Fruit fly (Drosophila melanogaster) whole organism, embryonic: ENCODE measurements around the gene LpR2.

ENCODE experiments used
- Atf3 ChIP-seq: fragments of 200-800 bp; sonication (Bioruptor generic); optimal IDR thresholded peaks from 3 replicates; lab custom pipeline; 2016; ENCODE audit warnings: missing biosample characterization, missing genetic modification characterization
- B-H1 ChIP-seq: fragments of 200-800 bp; sonication (Bioruptor generic); IDR thresholded peaks from 3 replicates; pipeline ENCODE4 v1.3.6; 2022; ENCODE audit warnings: missing biosample characterization, missing genetic modification characterization
- Bteb2 ChIP-seq: fragments of 200-800 bp; sonication (Bioruptor generic); optimal IDR thresholded peaks from 2 replicates; lab custom pipeline; 2016; ENCODE audit warnings: missing biosample characterization, missing genetic modification characterization
- CG11504 ChIP-seq: fragments of 200-800 bp; sonication (Bioruptor generic); optimal IDR thresholded peaks from 3 replicates; lab custom pipeline; 2019; ENCODE audit warnings: missing biosample characterization, mild to moderate bottlenecking, missing genetic modification characterization, moderate library complexity
- CG12104 ChIP-seq: fragments of 200-800 bp; sonication (Bioruptor generic); optimal IDR thresholded peaks from 3 replicates; lab custom pipeline; 2016; ENCODE audit warnings: missing biosample characterization, missing genetic modification characterization
- CG12659 ChIP-seq: fragments of 200-800 bp; sonication (Bioruptor generic); optimal IDR thresholded peaks from 3 replicates; lab custom pipeline; 2017; ENCODE audit warnings: mild to moderate bottlenecking, missing biosample characterization, missing genetic modification reagents, missing genetic modification characterization
- CG14710 ChIP-seq: fragments of 200-800 bp; sonication (Bioruptor generic); optimal IDR thresholded peaks from 3 replicates; lab custom pipeline; 2019; ENCODE audit warnings: missing biosample characterization, mild to moderate bottlenecking, missing genetic modification characterization, moderate library complexity
- CG15011 ChIP-seq: fragments of 200-800 bp; sonication (Bioruptor generic); optimal IDR thresholded peaks from 3 replicates; lab custom pipeline; 2018; ENCODE audit warnings: missing biosample characterization, mild to moderate bottlenecking, missing genetic modification characterization
- CG15269 ChIP-seq: fragments of 200-800 bp; sonication (Bioruptor generic); optimal IDR thresholded peaks from 2 replicates; lab custom pipeline; 2018; ENCODE audit warnings: missing biosample characterization, mild to moderate bottlenecking, missing genetic modification characterization, moderate library complexity
- CG15514 ChIP-seq: fragments of 200-800 bp; sonication (Bioruptor generic); optimal IDR thresholded peaks from 3 replicates; lab custom pipeline; 2017; ENCODE audit warnings: missing biosample characterization, missing genetic modification characterization, mild to moderate bottlenecking, moderate library complexity, missing genetic modification reagents
- CG1603 ChIP-seq: fragments of 200-800 bp; sonication (Bioruptor generic); optimal IDR thresholded peaks from 2 replicates; lab custom pipeline; 2019; ENCODE audit warnings: missing biosample characterization, mild to moderate bottlenecking, missing genetic modification characterization, moderate library complexity
- CG17912 ChIP-seq: fragments of 200-800 bp; sonication (Bioruptor generic); optimal IDR thresholded peaks from 2 replicates; lab custom pipeline; 2018; ENCODE audit warnings: missing biosample characterization, mild to moderate bottlenecking, missing genetic modification characterization
- CG2116 ChIP-seq: fragments of 200-800 bp; sonication (Bioruptor generic); optimal IDR thresholded peaks from 3 replicates; lab custom pipeline; 2018; ENCODE audit warnings: missing biosample characterization, mild to moderate bottlenecking, missing genetic modification characterization
- CG2712 ChIP-seq: fragments of 200-800 bp; optimal IDR thresholded peaks from 3 replicates; lab custom pipeline; 2019; ENCODE audit warnings: missing biosample characterization, mild to moderate bottlenecking, missing genetic modification characterization, moderate library complexity
- CG2875 ChIP-seq: fragments of 200-800 bp; sonication (Bioruptor generic); optimal IDR thresholded peaks from 2 replicates; lab custom pipeline; 2017; ENCODE audit warnings: missing biosample characterization, mild to moderate bottlenecking, missing genetic modification characterization, missing genetic modification reagents
- CG32767 ChIP-seq: fragments of 200-800 bp; sonication (Bioruptor generic); IDR thresholded peaks from 2 replicates; pipeline ENCODE4 v1.3.6; 2022; ENCODE audit warnings: missing biosample characterization, missing genetic modification characterization
- CG6791 ChIP-seq: fragments of 200-800 bp; sonication (Bioruptor generic); IDR thresholded peaks from 3 replicates; pipeline ENCODE4 v1.3.6; 2022; ENCODE audit warnings: missing biosample characterization, missing genetic modification characterization; ENCODE audit not compliant: partially characterized antibody
- CHES-1-like ChIP-seq: fragments of 200-800 bp; sonication (Bioruptor generic); optimal IDR thresholded peaks from 2 replicates; lab custom pipeline; 2016; ENCODE audit warnings: missing biosample characterization, missing genetic modification characterization
- Camta ChIP-seq: fragments of 200-800 bp; sonication (Bioruptor generic); optimal IDR thresholded peaks from 2 replicates; lab custom pipeline; 2016; ENCODE audit warnings: missing biosample characterization, missing genetic modification characterization
- Dip2 ChIP-seq: fragments of 200-800 bp; sonication (Bioruptor generic); IDR thresholded peaks from 2 replicates; pipeline ENCODE4 v1.3.6; 2022; ENCODE audit warnings: missing biosample characterization, missing genetic modification characterization
- E2f2 ChIP-seq: fragments of 200-800 bp; sonication (Bioruptor generic); IDR thresholded peaks from 2 replicates; pipeline ENCODE4 v1.3.6; 2022; ENCODE audit warnings: missing biosample characterization, missing genetic modification characterization
- Ets97D ChIP-seq: fragments of 200-800 bp; sonication (Bioruptor generic); optimal IDR thresholded peaks from 3 replicates; lab custom pipeline; 2016; ENCODE audit warnings: missing biosample characterization, missing genetic modification characterization
- HLH4C ChIP-seq: fragments of 200-800 bp; sonication (Bioruptor generic); IDR thresholded peaks from 3 replicates; pipeline ENCODE4 v1.3.6; 2022; ENCODE audit warnings: missing biosample characterization, missing genetic modification characterization; ENCODE audit not compliant: partially characterized antibody
- Hmx ChIP-seq: fragments of 200-800 bp; sonication (Bioruptor generic); optimal IDR thresholded peaks from 2 replicates; lab custom pipeline; 2016; ENCODE audit warnings: missing biosample characterization, missing genetic modification characterization
- Lpt ChIP-seq: fragments of >200 bp; optimal IDR thresholded peaks from 2 replicates; lab custom pipeline; 2018; ENCODE audit warnings: missing biosample characterization, missing genetic modification characterization
- MESR4 ChIP-seq: fragments of 200-800 bp; sonication (Bioruptor generic); optimal IDR thresholded peaks from 2 replicates; lab custom pipeline; 2018; ENCODE audit warnings: missing biosample characterization, mild to moderate bottlenecking, missing genetic modification characterization, moderate library complexity
- NK7.1 ChIP-seq: fragments of 200-800 bp; sonication (Bioruptor generic); optimal IDR thresholded peaks from 3 replicates; lab custom pipeline; 2016; ENCODE audit warnings: missing biosample characterization, missing genetic modification characterization
- PHDP ChIP-seq: fragments of 200-800 bp; sonication (Bioruptor generic); optimal IDR thresholded peaks from 3 replicates; lab custom pipeline; 2018; ENCODE audit warnings: missing biosample characterization, mild to moderate bottlenecking, missing genetic modification characterization, moderate library complexity
- Pdp1 ChIP-seq, 2 experiments: fragments of 200-800 bp; sonication (Bioruptor generic); optimal IDR thresholded peaks; 3 replicates each; lab custom pipeline; 2016; ENCODE audit warnings: missing biosample characterization in 2 of 2, missing genetic modification characterization in 2 of 2, mild to moderate bottlenecking in 1 of 2, moderate library complexity in 1 of 2
- Six4 ChIP-seq: fragments of 200-800 bp; sonication (Bioruptor generic); optimal IDR thresholded peaks from 2 replicates; lab custom pipeline; 2016; ENCODE audit warnings: missing biosample characterization, missing genetic modification characterization
- Sox102F ChIP-seq: fragments of 200-800 bp; sonication (Bioruptor generic); optimal IDR thresholded peaks from 2 replicates; lab custom pipeline; 2018; ENCODE audit warnings: missing biosample characterization, mild to moderate bottlenecking, missing genetic modification characterization, moderate library complexity
- dimm ChIP-seq: fragments of 200-800 bp; sonication (Bioruptor generic); IDR thresholded peaks from 2 replicates; pipeline ENCODE4 v1.3.6; 2022; ENCODE audit warnings: missing biosample characterization, missing genetic modification characterization
- ftz-f1 ChIP-seq: fragments of 200-800 bp; sonication (Bioruptor generic); optimal IDR thresholded peaks from 2 replicates; lab custom pipeline; 2016; ENCODE audit warnings: missing biosample characterization, missing genetic modification characterization
- grau ChIP-seq: fragments of 200-800 bp; optimal IDR thresholded peaks from 3 replicates; lab custom pipeline; 2019; ENCODE audit warnings: missing biosample characterization, mild to moderate bottlenecking, missing genetic modification characterization, moderate library complexity
- hb ChIP-seq: fragments of 200-800 bp; sonication (Bioruptor generic); IDR thresholded peaks from 3 replicates; pipeline ENCODE4 v1.3.6; 2022; ENCODE audit warnings: missing biosample characterization, missing genetic modification characterization; ENCODE audit not compliant: partially characterized antibody
- inv ChIP-seq: fragments of 200-800 bp; sonication (Bioruptor generic); IDR thresholded peaks from 2 replicates; pipeline ENCODE4 v1.3.6; 2022; ENCODE audit warnings: missing biosample characterization, missing genetic modification characterization; ENCODE audit not compliant: partially characterized antibody
- jigr1 ChIP-seq: fragments of 200-800 bp; sonication (Bioruptor generic); IDR thresholded peaks from 3 replicates; pipeline ENCODE4 v1.3.6; 2022; ENCODE audit warnings: missing biosample characterization, missing genetic modification characterization
- klu ChIP-seq: fragments of 200-800 bp; sonication (Bioruptor generic); IDR thresholded peaks from 2 replicates; pipeline ENCODE4 v1.3.6; 2022; ENCODE audit warnings: missing biosample characterization, missing genetic modification characterization
- knrl ChIP-seq: fragments of 200-800 bp; sonication (Bioruptor generic); IDR thresholded peaks from 3 replicates; pipeline ENCODE4 v1.3.6; 2022; ENCODE audit warnings: missing biosample characterization, missing genetic modification characterization; ENCODE audit not compliant: partially characterized antibody
- p53 ChIP-seq: fragments of 200-800 bp; sonication (Bioruptor generic); optimal IDR thresholded peaks from 2 replicates; lab custom pipeline; 2016; ENCODE audit warnings: missing biosample characterization, missing genetic modification characterization
- ranshi ChIP-seq: fragments of 200-800 bp; sonication (Bioruptor generic); IDR thresholded peaks from 2 replicates; pipeline ENCODE4 v1.3.6; 2022; ENCODE audit warnings: missing biosample characterization, missing genetic modification characterization
- row ChIP-seq: fragments of 200-800 bp; sonication (Bioruptor generic); IDR thresholded peaks from 3 replicates; pipeline ENCODE4 v1.3.6; 2022; ENCODE audit warnings: missing biosample characterization, missing genetic modification characterization
- sim ChIP-seq: fragments of 200-800 bp; sonication (Bioruptor generic); IDR thresholded peaks from 2 replicates; pipeline ENCODE4 v1.3.6; 2022; ENCODE audit warnings: missing biosample characterization, missing genetic modification characterization
- sna ChIP-seq: fragments of 200-800 bp; sonication (Bioruptor generic); IDR thresholded peaks from 2 replicates; pipeline ENCODE4 v1.3.6; 2022; ENCODE audit warnings: missing biosample characterization, missing genetic modification characterization; ENCODE audit not compliant: partially characterized antibody
- stwl ChIP-seq: fragments of 200-800 bp; sonication (Bioruptor generic); optimal IDR thresholded peaks from 3 replicates; lab custom pipeline; 2018; ENCODE audit warnings: missing biosample characterization, mild to moderate bottlenecking, missing genetic modification characterization, moderate library complexity
- trem ChIP-seq: fragments of 200-800 bp; optimal IDR thresholded peaks from 3 replicates; lab custom pipeline; 2019; ENCODE audit warnings: missing biosample characterization, mild to moderate bottlenecking, missing genetic modification characterization, moderate library complexity
- twi ChIP-seq: fragments of 200-800 bp; optimal IDR thresholded peaks from 2 replicates; lab custom pipeline; 2019; ENCODE audit warnings: missing biosample characterization, mild to moderate bottlenecking, missing genetic modification characterization, moderate library complexity
- unc-4 ChIP-seq: fragments of 200-800 bp; sonication (Bioruptor generic); IDR thresholded peaks from 2 replicates; pipeline ENCODE4 v1.3.6; 2022; ENCODE audit warnings: missing biosample characterization, missing genetic modification characterization; ENCODE audit not compliant: partially characterized antibody
- zf30C ChIP-seq: fragments of 200-800 bp; sonication (Bioruptor generic); optimal IDR thresholded peaks from 3 replicates; lab custom pipeline; 2018; ENCODE audit warnings: missing biosample characterization, mild to moderate bottlenecking, missing genetic modification characterization

The LpR2 gene

DNA sequence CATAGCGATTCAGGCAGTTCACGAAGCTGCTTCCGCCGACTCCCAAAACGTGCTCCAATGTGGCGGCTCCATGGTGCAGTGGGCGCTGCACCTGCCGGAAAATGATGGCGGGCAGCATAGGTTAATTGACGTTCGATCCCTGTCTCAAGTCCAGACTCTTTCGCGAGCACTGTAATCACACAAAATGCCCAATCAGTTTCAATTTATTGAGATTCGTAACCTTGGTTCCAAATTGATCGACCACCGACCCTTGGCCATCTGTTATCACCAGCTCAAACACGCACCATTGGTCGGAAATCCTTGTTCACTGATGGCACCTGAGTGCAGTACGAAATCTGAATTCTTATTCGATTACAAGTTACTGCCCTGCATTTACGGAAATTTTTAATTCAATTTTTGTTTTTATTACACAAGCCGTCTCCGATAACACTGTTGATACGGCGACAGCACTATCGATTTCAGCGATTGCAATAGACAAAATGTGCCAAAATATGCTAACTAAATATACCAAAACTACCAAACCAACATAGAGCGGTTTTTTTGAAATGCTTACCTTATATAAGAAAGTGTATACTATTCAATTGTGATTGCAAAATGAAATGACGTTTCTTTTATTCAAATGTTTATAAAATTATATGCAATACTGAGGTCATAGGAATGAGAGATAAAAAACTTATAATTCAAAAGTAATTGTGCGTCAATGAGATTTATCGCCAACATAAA, 53.4 kb downstream of the LpR2 start, which contains the start of gene CLS (continued):
- TF ChIP-seq CG2116 (GFP tag; lab: Kevin White, UChicago): peak; percentile 59
- peak; percentile 36 for TF ChIP-seq ftz-f1 (GFP tag; lab: Kevin White, UChicago)
- no peak for TF ChIP-seq p53 (GFP tag; lab: Kevin White, UChicago)
- TF ChIP-seq jigr1: no peak
- peak; percentile 53 for TF ChIP-seq trem (tag; lab: Kevin White, UChicago)
- no peak for TF ChIP-seq CG32767 (GFP tag; lab: Robert Waterston, UW)
- TF ChIP-seq ranshi (GFP tag; lab: Robert Waterston, UW): no peak
- no peak for TF ChIP-seq Atf3 (GFP tag; lab: Kevin White, UChicago)
- 0 out of 2 replicates have a peak, but pooled peaks have one; percentile 25 for TF ChIP-seq sna (GFP tag; lab: Robert Waterston, UW)
- no peak for TF ChIP-seq CG12104 (GFP tag; lab: Kevin White, UChicago)
- TF ChIP-seq CG2875: no peak
- TF ChIP-seq CG1603: peak; percentile 38
- TF ChIP-seq Sox102F (GFP tag; lab: Kevin White, UChicago): no peak
- TF ChIP-seq Pdp1 (GFP tag; optimal IDR thresholded peaks at IDR 0.05; lab: Kevin White, UChicago): peak in 1 of 2 experiments; percentile 99
- peak; percentile 74 for TF ChIP-seq HLH4C (GFP tag; lab: Robert Waterston, UW)
- TF ChIP-seq MESR4: peak; percentile 58
- 0 out of 3 replicates have a peak, but pooled peaks have one; percentile 14 for TF ChIP-seq hb (GFP tag; lab: Robert Waterston, UW)
- TF ChIP-seq PHDP (tag; lab: Kevin White, UChicago): peak; percentile 7
- no peak for TF ChIP-seq grau (tag; lab: Kevin White, UChicago)
- no peak for TF ChIP-seq Camta (GFP tag; lab: Kevin White, UChicago)
- TF ChIP-seq E2f2 (GFP tag; lab: Robert Waterston, UW): peak; percentile 94
- TF ChIP-seq CG15269 (tag; lab: Kevin White, UChicago): no peak
- peak; percentile 84 for TF ChIP-seq stwl
- no peak for TF ChIP-seq Six4 (GFP tag; lab: Kevin White, UChicago)
- TF ChIP-seq CG2712 (tag; lab: Kevin White, UChicago): peak; percentile 14
- no peak for TF ChIP-seq Dip2 (GFP tag; lab: Robert Waterston, UW)
- peak; percentile 64 for TF ChIP-seq Ets97D (GFP tag; lab: Kevin White, UChicago)
- 0 out of 3 replicates have a peak, but pooled peaks have one; percentile 32 for TF ChIP-seq CG6791 (GFP tag; lab: Robert Waterston, UW)
- no peak for TF ChIP-seq row (GFP tag; lab: Robert Waterston, UW)
- no peak for TF ChIP-seq Hmx (GFP tag; lab: Kevin White, UChicago)
- TF ChIP-seq CG11504 (tag; lab: Kevin White, UChicago): no peak
- peak; percentile 45; the same call in 2 of the 3 replicates for TF ChIP-seq knrl (GFP tag; lab: Robert Waterston, UW)
- peak; percentile 66 for TF ChIP-seq unc-4 (GFP tag; lab: Robert Waterston, UW)
- TF ChIP-seq inv (GFP tag; lab: Robert Waterston, UW): peak; percentile 15; the same call in 1 of the 2 replicates
- peak; percentile 13 for TF ChIP-seq CG14710
- TF ChIP-seq CG15514: peak; percentile 10
- TF ChIP-seq dimm (GFP tag; lab: Robert Waterston, UW): no peak
- TF ChIP-seq B-H1 (GFP tag; lab: Robert Waterston, UW): no peak
- no peak for TF ChIP-seq twi (tag; lab: Kevin White, UChicago)
- no peak for TF ChIP-seq Bteb2 (GFP tag; lab: Kevin White, UChicago)
- TF ChIP-seq CG15011: no peak
- no peak for TF ChIP-seq NK7.1
- TF ChIP-seq klu: no peak
- no peak for TF ChIP-seq zf30C
- TF ChIP-seq CHES-1-like (GFP tag; lab: Kevin White, UChicago): no peak
- no peak for TF ChIP-seq CG17912
- peak; percentile 30 for TF ChIP-seq CG12659 (GFP tag; lab: Kevin White, UChicago)
- TF ChIP-seq Lpt: no peak
- TF ChIP-seq sim: no peak
